Fruit fly (Drosophila melanogaster) Kc167 (cell line): Measurements from ENCODE around the gene CG42494.

Experiments used
- h ChIP-seq: fragments of >200 bp; optimal IDR thresholded peaks from 3 replicates; lab custom pipeline; 2018; ENCODE audit warnings: missing external identifiers
- ttk ChIP-seq: sonication (Bioruptor generic); optimal IDR thresholded peaks from 2 replicates; lab custom pipeline; 2017; ENCODE audit warnings: missing external identifiers

DNA sequence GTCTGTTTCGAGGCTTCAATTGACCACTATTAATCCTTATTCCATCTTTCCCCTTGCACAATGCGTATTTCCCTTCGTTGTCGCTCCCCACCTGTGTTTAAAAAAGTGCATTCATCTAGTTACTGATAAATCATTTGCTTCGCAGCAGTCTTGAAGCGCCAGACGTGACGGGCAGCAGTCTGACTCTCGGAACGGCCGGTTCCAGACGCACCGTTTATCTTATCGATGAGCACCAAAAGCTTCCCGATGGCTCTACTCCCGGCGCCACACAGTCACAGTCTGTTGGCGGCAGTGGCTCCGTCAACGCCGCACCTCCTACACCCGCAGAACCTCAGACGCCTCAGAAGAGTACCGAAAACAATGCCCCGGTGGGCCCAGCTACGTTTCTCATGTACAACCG is at the start of gene CG42494:
- TF ChIP-seq ttk (lab: Kevin White, UChicago) (no peak), h (lab: Kevin White, UChicago) (no peak)
